Worm (Caenorhabditis elegans) whole organism, L1 larva: ENCODE measurements around the gene ZC395.11.
A peak's percentile ranks its signal among the peaks of the same experiment; 100 is the strongest.

Experiments used
- C04F5.9 ChIP-seq: sonication (generic microtip); optimal IDR thresholded peaks from 2 replicates; lab custom pipeline; 2016; ENCODE audit warnings: missing genetic modification characterization, missing compliant biosample characterization
- C16A3.4 ChIP-seq: fragments of 150-350 bp; optimal IDR thresholded peaks from 2 replicates; lab custom pipeline; 2014; ENCODE audit warnings: missing biosample characterization, missing genetic modification characterization
- C34B4.2 ChIP-seq: sonication (generic microtip); optimal IDR thresholded peaks from 2 replicates; lab custom pipeline; 2017; ENCODE audit warnings: mild to moderate bottlenecking, missing genetic modification characterization, missing compliant biosample characterization
- F16B12.6 ChIP-seq: fragments of 150-350 bp; optimal IDR thresholded peaks from 2 replicates; lab custom pipeline; 2014; ENCODE audit warnings: missing biosample characterization, missing genetic modification characterization
- aha-1 ChIP-seq: fragments of 150-350 bp; optimal IDR thresholded peaks from 2 replicates; lab custom pipeline; 2014; ENCODE audit warnings: missing biosample characterization, missing genetic modification characterization
- alr-1 ChIP-seq: fragments of 200-800 bp; sonication (Bioruptor generic); optimal IDR thresholded peaks from 2 replicates; lab custom pipeline; 2018; ENCODE audit warnings: borderline replicate concordance, mild to moderate bottlenecking, missing genetic modification characterization, missing compliant biosample characterization
- aly-2 ChIP-seq: fragments of 150-350 bp; optimal IDR thresholded peaks from 2 replicates; lab custom pipeline; 2014; ENCODE audit warnings: missing biosample characterization, missing genetic modification characterization
- blmp-1 ChIP-seq: fragments of 150-350 bp; optimal IDR thresholded peaks from 2 replicates; lab custom pipeline; 2014; ENCODE audit warnings: missing biosample characterization, missing genetic modification characterization
- ceh-63 ChIP-seq: fragments of 200-800 bp; sonication (Bioruptor generic); optimal IDR thresholded peaks from 2 replicates; lab custom pipeline; 2018; ENCODE audit warnings: mild to moderate bottlenecking, missing genetic modification characterization, missing compliant biosample characterization
- dpl-1 ChIP-seq, 3 experiments: fragments of 150-350 bp in 2 of 3; sonication (generic microtip) in 1 of 3; optimal IDR thresholded peaks; 2 replicates each; lab custom pipeline; 2014 to 2017; ENCODE audit warnings: missing biosample characterization in 3 of 3, missing genetic modification characterization in 3 of 3, missing genetic modification reagents in 3 of 3
- dsc-1 ChIP-seq: sonication (generic microtip); optimal IDR thresholded peaks from 2 replicates; lab custom pipeline; 2016; ENCODE audit warnings: mild to moderate bottlenecking, missing genetic modification characterization, missing compliant biosample characterization
- efl-1 ChIP-seq, 4 experiments: fragments of 150-350 bp; optimal IDR thresholded peaks in 3 of 4; peaks in 1 of 4; 1 replicate in 1 of 4; 2 replicates in 3 of 4; lab custom pipeline; 2014; ENCODE audit warnings: missing biosample characterization in 2 of 4, missing genetic modification characterization in 2 of 4, missing genetic modification reagents in 2 of 4
- elt-2 ChIP-seq: sonication (generic microtip); optimal IDR thresholded peaks from 2 replicates; lab custom pipeline; 2016; ENCODE audit warnings: missing genetic modification characterization, mild to moderate bottlenecking, inconsistent platforms, missing compliant biosample characterization, missing genetic modification reagents
- fkh-8 ChIP-seq: sonication (generic microtip); optimal IDR thresholded peaks from 2 replicates; lab custom pipeline; 2016; ENCODE audit warnings: mild to moderate bottlenecking, missing genetic modification characterization, missing compliant biosample characterization
- fos-1 ChIP-seq: fragments of 150-350 bp; optimal IDR thresholded peaks from 2 replicates; lab custom pipeline; 2014; ENCODE audit warnings: missing biosample characterization, missing genetic modification characterization
- grh-1 ChIP-seq: fragments of 200-800 bp; sonication (Bioruptor generic); IDR thresholded peaks from 2 replicates; pipeline ENCODE4 v1.3.6; 2022; ENCODE audit warnings: missing genetic modification reagents, missing genetic modification characterization, missing compliant biosample characterization
- hlh-17 ChIP-seq: fragments of 200-800 bp; sonication (Bioruptor generic); optimal IDR thresholded peaks from 2 replicates; lab custom pipeline; 2018; ENCODE audit warnings: missing genetic modification characterization, mild to moderate bottlenecking, missing compliant biosample characterization, moderate library complexity, borderline replicate concordance
- hpl-2 ChIP-seq: fragments of 150-350 bp; optimal IDR thresholded peaks from 2 replicates; lab custom pipeline; 2014; ENCODE audit warnings: missing biosample characterization, missing genetic modification reagents, missing genetic modification characterization
- lin-13 ChIP-seq: fragments of 150-350 bp; optimal IDR thresholded peaks from 2 replicates; lab custom pipeline; 2014; ENCODE audit warnings: missing biosample characterization, missing genetic modification reagents, missing genetic modification characterization
- lin-14 ChIP-seq: fragments of 200-800 bp; sonication (Bioruptor generic); optimal IDR thresholded peaks from 2 replicates; lab custom pipeline; 2018; ENCODE audit warnings: mild to moderate bottlenecking, missing genetic modification characterization, moderate library complexity, missing compliant biosample characterization
- lin-39 ChIP-seq: fragments of 150-350 bp; optimal IDR thresholded peaks from 2 replicates; lab custom pipeline; 2014; ENCODE audit warnings: missing biosample characterization, missing genetic modification reagents, missing genetic modification characterization
- lir-3 ChIP-seq: sonication (generic microtip); optimal IDR thresholded peaks from 2 replicates; lab custom pipeline; 2016; ENCODE audit warnings: mild to moderate bottlenecking, missing genetic modification characterization, moderate library complexity, missing compliant biosample characterization; ENCODE audit not compliant: poor library complexity
- mdl-1 ChIP-seq, 2 experiments: fragments of 150-350 bp; optimal IDR thresholded peaks; 2 replicates each; lab custom pipeline; 2014 to 2017; ENCODE audit warnings: missing biosample characterization in 2 of 2, missing genetic modification characterization in 2 of 2, inconsistent platforms in 1 of 2
- mep-1 ChIP-seq: fragments of 150-350 bp; optimal IDR thresholded peaks from 2 replicates; lab custom pipeline; 2014; ENCODE audit warnings: missing biosample characterization, missing genetic modification characterization
- nhr-11 ChIP-seq: fragments of 150-350 bp; optimal IDR thresholded peaks from 2 replicates; lab custom pipeline; 2014; ENCODE audit warnings: missing biosample characterization, missing genetic modification characterization
- nhr-12 ChIP-seq: sonication (generic microtip); optimal IDR thresholded peaks from 2 replicates; lab custom pipeline; 2017; ENCODE audit warnings: missing biosample characterization, missing genetic modification characterization
- nhr-19 ChIP-seq: fragments of 200-800 bp; sonication (Bioruptor generic); conservative IDR thresholded peaks from 2 replicates; pipeline ENCODE4 v1.3.6; 2022; ENCODE audit warnings: missing genetic modification characterization, missing compliant biosample characterization
- nhr-20 ChIP-seq: sonication (generic microtip); optimal IDR thresholded peaks from 2 replicates; lab custom pipeline; 2016; ENCODE audit warnings: mild to moderate bottlenecking, missing genetic modification characterization, missing compliant biosample characterization
- nhr-28 ChIP-seq: fragments of 150-350 bp; optimal IDR thresholded peaks from 2 replicates; lab custom pipeline; 2014; ENCODE audit warnings: missing biosample characterization, missing genetic modification characterization
- nhr-47 ChIP-seq: sonication (generic microtip); optimal IDR thresholded peaks from 2 replicates; lab custom pipeline; 2016; ENCODE audit warnings: mild to moderate bottlenecking, missing genetic modification characterization, moderate library complexity, missing compliant biosample characterization
- nhr-71 ChIP-seq: sonication (generic microtip); optimal IDR thresholded peaks from 2 replicates; lab custom pipeline; 2016; ENCODE audit warnings: mild to moderate bottlenecking, missing genetic modification characterization, moderate library complexity, missing compliant biosample characterization
- nhr-84 ChIP-seq: sonication (generic microtip); optimal IDR thresholded peaks from 2 replicates; lab custom pipeline; 2017; ENCODE audit warnings: missing biosample characterization, missing genetic modification characterization
- pag-3 ChIP-seq: sonication (generic microtip); optimal IDR thresholded peaks from 2 replicates; lab custom pipeline; 2017; ENCODE audit warnings: missing genetic modification characterization, mild to moderate bottlenecking, missing compliant biosample characterization, antibody characterized with exemption, borderline replicate concordance; ENCODE audit not compliant: insufficient read depth
- pax-3 ChIP-seq: fragments of 200-800 bp; sonication (Bioruptor generic); optimal IDR thresholded peaks from 2 replicates; lab custom pipeline; 2018; ENCODE audit warnings: mild to moderate bottlenecking, missing genetic modification characterization, moderate library complexity, missing compliant biosample characterization
- pqm-1 ChIP-seq: sonication (generic microtip); optimal IDR thresholded peaks from 3 replicates; lab custom pipeline; 2017; ENCODE audit warnings: missing biosample characterization, missing genetic modification characterization
- rnt-1 ChIP-seq: sonication (generic microtip); optimal IDR thresholded peaks from 2 replicates; lab custom pipeline; 2016; ENCODE audit warnings: mild to moderate bottlenecking, missing genetic modification characterization, moderate library complexity, missing compliant biosample characterization
- skn-1 ChIP-seq: fragments of 150-350 bp; optimal IDR thresholded peaks from 2 replicates; lab custom pipeline; 2014; ENCODE audit warnings: missing biosample characterization, missing genetic modification characterization
- snu-23 ChIP-seq: sonication (generic microtip); optimal IDR thresholded peaks from 2 replicates; lab custom pipeline; 2016; ENCODE audit warnings: missing genetic modification characterization, missing compliant biosample characterization
- sox-4 ChIP-seq: sonication (generic microtip); optimal IDR thresholded peaks from 2 replicates; lab custom pipeline; 2016; ENCODE audit warnings: missing genetic modification characterization, missing compliant biosample characterization
- swsn-7 ChIP-seq: sonication (generic microtip); optimal IDR thresholded peaks from 2 replicates; lab custom pipeline; 2016; ENCODE audit warnings: missing genetic modification characterization, missing compliant biosample characterization
- tbx-2 ChIP-seq: sonication (generic microtip); optimal IDR thresholded peaks from 2 replicates; lab custom pipeline; 2016; ENCODE audit warnings: missing genetic modification characterization, missing compliant biosample characterization
- tlp-1 ChIP-seq: fragments of 150-350 bp; optimal IDR thresholded peaks from 2 replicates; lab custom pipeline; 2014; ENCODE audit warnings: missing biosample characterization, missing genetic modification characterization
- unc-30 ChIP-seq: sonication (generic microtip); optimal IDR thresholded peaks from 2 replicates; lab custom pipeline; 2017; ENCODE audit warnings: missing biosample characterization, missing genetic modification characterization
- unc-86 ChIP-seq: sonication (generic microtip); optimal IDR thresholded peaks from 2 replicates; lab custom pipeline; 2016; ENCODE audit warnings: missing genetic modification characterization, missing compliant biosample characterization
- unc-98 ChIP-seq: fragments of 200-800 bp; sonication (Bioruptor generic); IDR thresholded peaks from 2 replicates; pipeline ENCODE4 v1.3.6; 2022; ENCODE audit warnings: missing genetic modification characterization, missing compliant biosample characterization
- vab-15 ChIP-seq: sonication (generic microtip); optimal IDR thresholded peaks from 2 replicates; lab custom pipeline; 2017; ENCODE audit warnings: missing genotype, mild to moderate bottlenecking, missing genetic modification characterization, missing compliant biosample characterization
- xbp-1 ChIP-seq: sonication (generic microtip); optimal IDR thresholded peaks from 2 replicates; lab custom pipeline; 2016; ENCODE audit warnings: missing genetic modification characterization, missing compliant biosample characterization
- zag-1 ChIP-seq: fragments of 150-350 bp; optimal IDR thresholded peaks from 2 replicates; lab custom pipeline; 2014; ENCODE audit warnings: missing biosample characterization, missing genetic modification characterization
- zip-4 ChIP-seq: fragments of 200-800 bp; sonication (Bioruptor generic); optimal IDR thresholded peaks from 2 replicates; lab custom pipeline; 2018; ENCODE audit warnings: mild to moderate bottlenecking, missing genetic modification characterization, moderate library complexity, missing compliant biosample characterization
- ztf-4 ChIP-seq: fragments of 150-350 bp; optimal IDR thresholded peaks from 2 replicates; lab custom pipeline; 2014; ENCODE audit warnings: missing biosample characterization, missing genetic modification characterization

ZC395.11 gene

ce11 chrIII:5310403-5310802 is 24.3 kb upstream of the ZC395.11 start:
- TF ChIP-seq efl-1 (optimal IDR thresholded peaks at IDR 0.05; lab: Kevin White, UChicago) (no peak), efl-1 (GFP tag; optimal IDR thresholded peaks at IDR 0.05 in 1 of 2; lab: Kevin White, UChicago) (peak in 1 of 2 experiments; percentile 89), lir-3 (no peak)

DNA sequence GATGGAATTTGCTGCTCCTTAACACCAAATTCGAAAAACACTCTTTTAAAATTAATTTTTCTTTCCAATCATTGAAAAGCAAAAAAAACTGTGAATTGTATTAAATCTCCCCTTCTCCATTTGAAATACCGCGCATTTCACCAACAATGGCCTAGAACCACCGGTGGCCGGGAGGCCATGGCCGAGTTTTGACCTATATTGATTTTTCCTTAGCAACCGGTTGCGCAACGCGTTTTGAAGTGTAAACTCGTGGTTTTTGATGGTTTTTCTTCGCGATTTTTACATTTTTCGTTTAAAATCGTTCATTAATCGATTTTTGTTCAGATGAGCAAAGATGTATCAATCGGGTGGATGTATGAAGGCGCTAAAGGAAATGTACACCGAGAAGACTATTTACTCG is 22.2 kb upstream of the ZC395.11 start, which contains the start of gene mog-3:
TSS of gene mog-3 (plus strand) at position 319 of the 400 bp plus-strand sequence.
- TF ChIP-seq unc-30 (tag; lab: Kevin White, UChicago) (no peak), efl-1 (optimal IDR thresholded peaks at IDR 0.05; lab: Kevin White, UChicago) (peak; percentile 61 to 94), efl-1 (GFP tag; optimal IDR thresholded peaks at IDR 0.05 in 1 of 2; lab: Kevin White, UChicago) (peak; percentile 93 to 99), hpl-2 (GFP tag; lab: Kevin White, UChicago) (no peak), nhr-20 (tag; lab: Kevin White, UChicago) (peak; percentile 69), dpl-1 (GFP tag; optimal IDR thresholded peaks at IDR 0.05; lab: Kevin White, UChicago) (peak; percentile 88 to 93 (median 93)), mdl-1 (tag; optimal IDR thresholded peaks at IDR 0.05; lab: Kevin White, UChicago) (peak in 1 of 2 experiments; percentile 32), lir-3 (peak; percentile 90), snu-23 (GFP tag; lab: Kevin White, UChicago) (peak; percentile 73), unc-98 (GFP tag; lab: Robert Waterston, UW) (peak; percentile 66; the same call in 1 of the 2 replicates), aly-2 (tag; lab: Kevin White, UChicago) (no peak), nhr-11 (tag; lab: Kevin White, UChicago) (no peak), lin-39 (tag; lab: Kevin White, UChicago) (peak; percentile 27), pax-3 (tag; lab: Kevin White, UChicago) (peak; percentile 77), sox-4 (peak; percentile 69), zag-1 (tag; lab: Kevin White, UChicago) (no peak), swsn-7 (peak; percentile 65), C04F5.9 (tag; lab: Kevin White, UChicago) (peak; percentile 66), rnt-1 (tag; lab: Kevin White, UChicago) (peak; percentile 98), nhr-47 (tag; lab: Kevin White, UChicago) (peak; percentile 83), ztf-4 (peak; percentile 23), grh-1 (GFP tag; lab: Robert Waterston, UW) (no peak), aha-1 (tag; lab: Kevin White, UChicago) (no peak), xbp-1 (tag; lab: Kevin White, UChicago) (peak; percentile 69), vab-15 (tag; lab: Kevin White, UChicago) (peak; percentile 55), mep-1 (tag; lab: Kevin White, UChicago) (peak; percentile 74), nhr-28 (no peak), unc-86 (peak; percentile 67), pqm-1 (tag; lab: Kevin White, UChicago) (no peak), nhr-19 (peak; percentile 69), nhr-84 (tag; lab: Kevin White, UChicago) (no peak), F16B12.6 (no peak), zip-4 (GFP tag; lab: Kevin White, UChicago) (no peak), fkh-8 (tag; lab: Kevin White, UChicago) (peak; percentile 74), tlp-1 (tag; lab: Kevin White, UChicago) (no peak), hlh-17 (GFP tag; lab: Kevin White, UChicago) (no peak), lin-13 (GFP tag; lab: Kevin White, UChicago) (peak; percentile 29), nhr-71 (tag; lab: Kevin White, UChicago) (peak; percentile 83), alr-1 (tag; lab: Kevin White, UChicago) (no peak), lin-14 (GFP tag; lab: Kevin White, UChicago) (peak; percentile 58), ceh-63 (no peak), tbx-2 (tag; lab: Kevin White, UChicago) (peak; percentile 84), nhr-12 (tag; lab: Kevin White, UChicago) (no peak), elt-2 (tag; lab: Kevin White, UChicago) (peak; percentile 17), blmp-1 (tag; lab: Kevin White, UChicago) (peak; percentile 47), skn-1 (tag; lab: Kevin White, UChicago) (peak; percentile 53), fos-1 (tag; lab: Kevin White, UChicago) (no peak), pag-3 (tag; lab: Kevin White, UChicago) (peak; percentile 55), dsc-1 (tag; lab: Kevin White, UChicago) (peak; percentile 71), C34B4.2 (tag; lab: Kevin White, UChicago) (no peak), C16A3.4 (tag; lab: Kevin White, UChicago) (peak; percentile 40)
